Worm (Caenorhabditis elegans) whole organism, early embryonic: ENCODE data around the gene tag-209.

ENCODE experiments used
- B0310.2 ChIP-seq: sonication (generic microtip); optimal IDR thresholded peaks from 2 replicates; lab custom pipeline; 2016; ENCODE audit warnings: mild to moderate bottlenecking, missing genetic modification characterization, missing compliant biosample characterization
- F13C5.2 ChIP-seq: sonication (generic microtip); optimal IDR thresholded peaks from 2 replicates; lab custom pipeline; 2017; ENCODE audit warnings: mild to moderate bottlenecking, missing genetic modification characterization, inconsistent platforms, missing compliant biosample characterization
- ama-1 ChIP-seq: fragments of 150-350 bp; optimal IDR thresholded peaks from 2 replicates; lab custom pipeline; 2014
- ceh-13 ChIP-seq: fragments of 200-800 bp; sonication (Bioruptor generic); optimal IDR thresholded peaks from 2 replicates; lab custom pipeline; 2018; ENCODE audit warnings: mild to moderate bottlenecking, missing genetic modification characterization, missing compliant biosample characterization
- ceh-36 ChIP-seq: sonication (generic microtip); optimal IDR thresholded peaks from 2 replicates; lab custom pipeline; 2016; ENCODE audit warnings: missing genetic modification characterization, inconsistent platforms, missing compliant biosample characterization
- ets-7 ChIP-seq: sonication (generic microtip); optimal IDR thresholded peaks from 2 replicates; lab custom pipeline; 2016; ENCODE audit warnings: missing genotype, missing genetic modification characterization, missing compliant biosample characterization
- flt-1 ChIP-seq: fragments of 200-800 bp; sonication (Bioruptor generic); IDR thresholded peaks from 2 replicates; pipeline ENCODE4 v1.3.6; 2022; ENCODE audit warnings: missing genetic modification characterization, missing compliant biosample characterization
- hmg-4 ChIP-seq: fragments of 200-800 bp; sonication (Bioruptor generic); optimal IDR thresholded peaks from 2 replicates; lab custom pipeline; 2018; ENCODE audit warnings: mild to moderate bottlenecking, missing genetic modification characterization, missing compliant biosample characterization
- sea-1 ChIP-seq: fragments of 200-800 bp; sonication (Bioruptor generic); conservative IDR thresholded peaks from 2 replicates; pipeline ENCODE4 v1.3.6; 2022; ENCODE audit warnings: missing genetic modification characterization, missing compliant biosample characterization
- tbx-37 ChIP-seq: fragments of 200-800 bp; sonication (Bioruptor generic); conservative IDR thresholded peaks from 2 replicates; pipeline ENCODE4 v1.3.6; 2022; ENCODE audit warnings: missing genetic modification reagents, missing genetic modification characterization, missing compliant biosample characterization
- tra-4 ChIP-seq: sonication (generic microtip); optimal IDR thresholded peaks from 2 replicates; lab custom pipeline; 2017; ENCODE audit warnings: missing genetic modification characterization, missing compliant biosample characterization

ce11 chrII:10829081-10829480 is 42.0 kb downstream of the tag-209 start, which contains the start of gene VM106R.1:
- TF ChIP-seq tbx-37 (GFP tag; lab: Robert Waterston, UW) (no peak), ama-1 (no peak), tra-4 (tag; lab: Kevin White, UChicago) (no peak), F13C5.2 (tag; lab: Kevin White, UChicago) (no peak), hmg-4 (no peak), flt-1 (GFP tag; lab: Robert Waterston, UW) (no peak), ets-7 (no peak), ceh-13 (GFP tag; lab: Kevin White, UChicago) (no peak), ceh-36 (tag; lab: Kevin White, UChicago) (no peak), B0310.2 (tag; lab: Kevin White, UChicago) (no peak), sea-1 (GFP tag; lab: Robert Waterston, UW) (no peak)
